Fruit fly (Drosophila melanogaster): ENCODE measurements around the gene sstn.

sstn gene

dm6 chr3L:15136659-15137572 is 42.4 kb upstream of the sstn start, which contains the start of gene CG12316 (continued):
- TF ChIP-seq lilli (GFP tag; optimal IDR thresholded peaks at IDR 0.05) = peak; percentile 93
- TF ChIP-seq CG33213 (GFP tag; optimal IDR thresholded peaks at IDR 0.05) = peak; percentile 92
- TF ChIP-seq HmgD (GFP tag; optimal IDR thresholded peaks at IDR 0.05) = peak; percentile 76
- peak; percentile 85 for TF ChIP-seq CG3847 (GFP tag; IDR thresholded peaks at IDR 0.05)
- TF ChIP-seq CG12744 (GFP tag; optimal IDR thresholded peaks at IDR 0.05) = peak; percentile 87
- TF ChIP-seq CG31388 (GFP tag; optimal IDR thresholded peaks at IDR 0.05) = peak; percentile 15
- TF ChIP-seq Atf3 (GFP tag; optimal IDR thresholded peaks at IDR 0.05) = peak; percentile 92
- TF ChIP-seq CG15601 (tag; optimal IDR thresholded peaks at IDR 0.05) = peak; percentile 81
- TF ChIP-seq lbe (GFP tag; optimal IDR thresholded peaks at IDR 0.05) = peak; percentile 91
- peak; percentile 68 for TF ChIP-seq emc (GFP tag; optimal IDR thresholded peaks at IDR 0.05)
- TF ChIP-seq knrl (GFP tag; IDR thresholded peaks at IDR 0.05; ENCODE audit: partially characterized antibody) = peak; percentile 70
- TF ChIP-seq CG6791 (GFP tag; IDR thresholded peaks at IDR 0.05; ENCODE audit: partially characterized antibody) = peak; percentile 78
- TF ChIP-seq kay (GFP tag; optimal IDR thresholded peaks at IDR 0.05) = peak; percentile 53
- TF ChIP-seq Side (GFP tag; optimal IDR thresholded peaks at IDR 0.05) = peak; percentile 93
- peak; percentile 96 for TF ChIP-seq dmrt11E (tag; optimal IDR thresholded peaks at IDR 0.05)
- TF ChIP-seq sr (GFP tag; IDR thresholded peaks at IDR 0.05) = peak; percentile 46; the same call in 1 of the 3 replicates
- peak; percentile 80 for TF ChIP-seq Ada2b (GFP tag; IDR thresholded peaks at IDR 0.05)
- TF ChIP-seq Meics (GFP tag; optimal IDR thresholded peaks at IDR 0.05) = peak; percentile 93
- TF ChIP-seq croc (GFP tag; conservative IDR thresholded peaks at IDR 0.05) = peak; percentile 76
- TF ChIP-seq Rx (GFP tag; IDR thresholded peaks at IDR 0.05) = peak; percentile 80
- TF ChIP-seq Hmr (GFP tag; optimal IDR thresholded peaks at IDR 0.05) = peak; percentile 94
- peak; percentile 86 for TF ChIP-seq CG4854 (GFP tag; optimal IDR thresholded peaks at IDR 0.05)
- peak; percentile 87 for TF ChIP-seq CG8089 (GFP tag; optimal IDR thresholded peaks at IDR 0.05)
- TF ChIP-seq CG18619 (GFP tag; optimal IDR thresholded peaks at IDR 0.05) = peak; percentile 92
- TF ChIP-seq CG18011 (GFP tag; optimal IDR thresholded peaks at IDR 0.05) = peak; percentile 81

dm6 chr3L:15131278-15131677 is 36.8 kb upstream of the sstn start, which contains the start of gene CG13457:
CG13457 (minus strand) TSS chr3L:15131378.
- TF ChIP-seq ranshi (GFP tag; IDR thresholded peaks at IDR 0.05) (no peak), Rfx (GFP tag; IDR thresholded peaks at IDR 0.05) (no peak), Blimp-1 (GFP tag; optimal IDR thresholded peaks at IDR 0.05) (no peak), H15 (GFP tag; IDR thresholded peaks at IDR 0.05) (no peak), Eip74EF (GFP tag; optimal IDR thresholded peaks at IDR 0.05) (no peak), CG3065 (GFP tag; optimal IDR thresholded peaks at IDR 0.05) (no peak), BtbVII (GFP tag; optimal IDR thresholded peaks at IDR 0.05) (no peak), toy (GFP tag; IDR thresholded peaks at IDR 0.05) (no peak), D19A (tag; optimal IDR thresholded peaks at IDR 0.05) (no peak), CG8281 (tag; optimal IDR thresholded peaks at IDR 0.05) (no peak), dati (GFP tag; IDR thresholded peaks at IDR 0.05) (no peak), odd (GFP tag; optimal IDR thresholded peaks at IDR 0.05) (no peak), Hr39 (optimal IDR thresholded peaks at IDR 0.05) (no peak), sqz (GFP tag; optimal IDR thresholded peaks at IDR 0.05) (no peak), CG8478 (optimal IDR thresholded peaks at IDR 0.05) (no peak), cwo (GFP tag; optimal IDR thresholded peaks at IDR 0.05) (no peak), ash1 (GFP tag; optimal IDR thresholded peaks at IDR 0.05) (no peak), pho (GFP tag; optimal IDR thresholded peaks at IDR 0.05) (no peak), Trl (optimal IDR thresholded peaks at IDR 0.05) (no peak), Trl (GFP tag; optimal IDR thresholded peaks at IDR 0.05) (no peak), CG10267 (tag; optimal IDR thresholded peaks at IDR 0.05) (no peak)
